Worm (Caenorhabditis elegans) whole organism, young adult: Measurements from ENCODE around the gene C56C10.6.

Experiments used
- B0019.2 ChIP-seq: fragments of 200-800 bp; sonication (Bioruptor generic); conservative IDR thresholded peaks from 2 replicates; pipeline ENCODE4 v1.3.6; 2022; ENCODE audit warnings: missing genetic modification reagents, missing genetic modification characterization, missing compliant biosample characterization
- C17E4.6 ChIP-seq: fragments of 200-800 bp; sonication (Bioruptor generic); IDR thresholded peaks from 2 replicates; pipeline ENCODE4 v1.3.6; 2022; ENCODE audit warnings: missing genetic modification reagents, missing genetic modification characterization, missing compliant biosample characterization
- F39B2.1 ChIP-seq: fragments of 200-800 bp; sonication (Bioruptor generic); IDR thresholded peaks from 2 replicates; pipeline ENCODE4 v1.3.6; 2022; ENCODE audit warnings: missing genetic modification reagents, missing genetic modification characterization, missing compliant biosample characterization
- F52B5.7 ChIP-seq: sonication (generic microtip); optimal IDR thresholded peaks from 2 replicates; lab custom pipeline; 2016; ENCODE audit warnings: mild to moderate bottlenecking, missing genetic modification characterization, missing compliant biosample characterization
- K12H6.12 ChIP-seq: fragments of 200-800 bp; sonication (Bioruptor generic); optimal IDR thresholded peaks from 2 replicates; lab custom pipeline; 2018; ENCODE audit warnings: mild to moderate bottlenecking, missing genetic modification characterization, missing compliant biosample characterization
- Y53G8AR.9 ChIP-seq: fragments of 200-800 bp; sonication (Bioruptor generic); conservative IDR thresholded peaks from 2 replicates; pipeline ENCODE4 v1.3.6; 2022; ENCODE audit warnings: missing genetic modification reagents, missing genetic modification characterization, missing compliant biosample characterization
- Y56A3A.18 ChIP-seq: fragments of 200-800 bp; sonication (Bioruptor generic); IDR thresholded peaks from 2 replicates; pipeline ENCODE4 v1.3.6; 2022; ENCODE audit warnings: missing genetic modification reagents, missing genetic modification characterization, missing compliant biosample characterization
- Y67H2A.10 ChIP-seq: fragments of 200-800 bp; sonication (Bioruptor generic); conservative IDR thresholded peaks from 2 replicates; pipeline ENCODE4 v1.3.6; 2022; ENCODE audit warnings: missing genetic modification reagents, missing genetic modification characterization, missing compliant biosample characterization
- Y95B8A.8 ChIP-seq: fragments of 200-800 bp; sonication (Bioruptor generic); IDR thresholded peaks from 2 replicates; pipeline ENCODE4 v1.3.6; 2022; ENCODE audit warnings: missing genetic modification reagents, missing genetic modification characterization, missing compliant biosample characterization
- ama-1 ChIP-seq, 3 experiments: fragments of 150-350 bp in 1 of 3; sonication (generic microtip) in 2 of 3; optimal IDR thresholded peaks; 2 replicates each; lab custom pipeline; 2014 to 2018; ENCODE audit warnings: missing biosample characterization in 2 of 3, missing genetic modification characterization in 2 of 3, missing genetic modification reagents in 2 of 3
- aptf-2 ChIP-seq: fragments of 200-800 bp; sonication (Bioruptor generic); conservative IDR thresholded peaks from 2 replicates; pipeline ENCODE4 v1.3.6; 2022; ENCODE audit warnings: missing genetic modification reagents, missing genetic modification characterization, missing compliant biosample characterization
- attf-3 ChIP-seq: fragments of 200-800 bp; sonication (Bioruptor generic); conservative IDR thresholded peaks from 2 replicates; pipeline ENCODE4 v1.3.6; 2022; ENCODE audit warnings: missing genetic modification reagents, missing genetic modification characterization, missing compliant biosample characterization
- ccch-3 ChIP-seq: fragments of 200-800 bp; sonication (Bioruptor generic); optimal IDR thresholded peaks from 2 replicates; lab custom pipeline; 2018; ENCODE audit warnings: mild to moderate bottlenecking, missing genetic modification characterization, missing compliant biosample characterization
- cebp-1 ChIP-seq, 2 experiments: fragments of 200-800 bp in 1 of 2; sonication (Bioruptor generic) in 1 of 2; sonication (generic microtip) in 1 of 2; IDR thresholded peaks in 1 of 2; optimal IDR thresholded peaks in 1 of 2; 2 replicates each; pipeline versions ENCODE4 v1.3.6 to Lab custom; 2017 to 2022; ENCODE audit warnings: missing compliant biosample characterization in 2 of 2, missing genetic modification characterization in 2 of 2, mild to moderate bottlenecking in 1 of 2, missing genetic modification reagents in 1 of 2, moderate library complexity in 1 of 2
- cebp-2 ChIP-seq: fragments of 200-800 bp; sonication (Bioruptor generic); IDR thresholded peaks from 2 replicates; pipeline ENCODE4 v1.3.6; 2022; ENCODE audit warnings: missing genetic modification characterization, missing compliant biosample characterization
- dox-1 ChIP-seq: fragments of 200-800 bp; sonication (Bioruptor generic); IDR thresholded peaks from 2 replicates; pipeline ENCODE4 v1.3.6; 2022; ENCODE audit warnings: missing genetic modification reagents, missing genetic modification characterization, missing compliant biosample characterization
- efl-1 ChIP-seq: fragments of 150-350 bp; optimal IDR thresholded peaks from 2 replicates; lab custom pipeline; 2014; ENCODE audit warnings: missing biosample characterization, missing genetic modification reagents, missing genetic modification characterization
- egl-44 ChIP-seq: fragments of 200-800 bp; sonication (Bioruptor generic); IDR thresholded peaks from 2 replicates; pipeline ENCODE4 v1.3.6; 2022; ENCODE audit warnings: missing genetic modification reagents, missing genetic modification characterization, missing compliant biosample characterization
- ekl-4 ChIP-seq: fragments of 200-800 bp; sonication (Bioruptor generic); IDR thresholded peaks from 2 replicates; pipeline ENCODE4 v1.3.6; 2022; ENCODE audit warnings: missing genetic modification reagents, missing genetic modification characterization, missing compliant biosample characterization
- hmg-1.2 ChIP-seq: fragments of 200-800 bp; sonication (Bioruptor generic); IDR thresholded peaks from 2 replicates; pipeline ENCODE4 v1.3.6; 2022; ENCODE audit warnings: missing genetic modification reagents, missing genetic modification characterization, missing compliant biosample characterization
- hsf-1 ChIP-seq: fragments of 200-800 bp; sonication (Bioruptor generic); IDR thresholded peaks from 2 replicates; pipeline ENCODE4 v1.3.6; 2022; ENCODE audit warnings: missing genetic modification reagents, missing genetic modification characterization, missing compliant biosample characterization
- lag-1 ChIP-seq: fragments of 200-800 bp; sonication (Bioruptor generic); IDR thresholded peaks from 2 replicates; pipeline ENCODE4 v1.3.6; 2022; ENCODE audit warnings: missing genetic modification reagents, missing genetic modification characterization, missing compliant biosample characterization
- let-526 ChIP-seq: fragments of 200-800 bp; sonication (Bioruptor generic); IDR thresholded peaks from 2 replicates; pipeline ENCODE4 v1.3.6; 2022; ENCODE audit warnings: missing genetic modification reagents, missing genetic modification characterization, missing compliant biosample characterization
- lin-40 ChIP-seq: sonication (generic microtip); optimal IDR thresholded peaks from 2 replicates; lab custom pipeline; 2016; ENCODE audit warnings: missing genetic modification characterization, mild to moderate bottlenecking, missing compliant biosample characterization, missing genotype, missing genetic modification reagents
- lin-54 ChIP-seq: fragments of 200-800 bp; sonication (Bioruptor generic); optimal IDR thresholded peaks from 2 replicates; lab custom pipeline; 2018; ENCODE audit warnings: mild to moderate bottlenecking, missing genetic modification characterization, missing compliant biosample characterization
- lir-1 ChIP-seq: fragments of 200-800 bp; sonication (Bioruptor generic); conservative IDR thresholded peaks from 2 replicates; pipeline ENCODE4 v1.3.6; 2022; ENCODE audit warnings: missing genetic modification reagents, missing genetic modification characterization, missing compliant biosample characterization
- lsy-27 ChIP-seq: sonication (generic microtip); optimal IDR thresholded peaks from 2 replicates; lab custom pipeline; 2017; ENCODE audit warnings: missing genetic modification characterization, mild to moderate bottlenecking, missing compliant biosample characterization, antibody characterized with exemption, missing genotype, borderline replicate concordance; ENCODE audit not compliant: insufficient read depth
- madf-3 ChIP-seq: fragments of 200-800 bp; sonication (Bioruptor generic); IDR thresholded peaks from 2 replicates; pipeline ENCODE4 v1.3.6; 2022; ENCODE audit warnings: missing genetic modification reagents, missing genetic modification characterization, missing compliant biosample characterization
- pbrm-1 ChIP-seq: fragments of 200-800 bp; sonication (Bioruptor generic); IDR thresholded peaks from 2 replicates; pipeline ENCODE4 v1.3.6; 2022; ENCODE audit warnings: missing genetic modification reagents, missing genetic modification characterization, missing compliant biosample characterization
- repo-1 ChIP-seq: sonication (generic microtip); optimal IDR thresholded peaks from 2 replicates; lab custom pipeline; 2017; ENCODE audit warnings: mild to moderate bottlenecking, missing genetic modification characterization, missing compliant biosample characterization
- snpc-1.3 ChIP-seq: sonication (generic microtip); optimal IDR thresholded peaks from 2 replicates; lab custom pipeline; 2017; ENCODE audit warnings: missing genetic modification characterization, mild to moderate bottlenecking, missing compliant biosample characterization, antibody characterized with exemption, moderate library complexity, missing genotype, missing genetic modification reagents; ENCODE audit not compliant: insufficient read depth
- tbp1 ChIP-seq: fragments of 200-800 bp; sonication (Bioruptor generic); optimal IDR thresholded peaks from 2 replicates; lab custom pipeline; 2018; ENCODE audit warnings: mild to moderate bottlenecking, missing genetic modification characterization, missing compliant biosample characterization
- tlf-1 ChIP-seq: fragments of 200-800 bp; sonication (Bioruptor generic); optimal IDR thresholded peaks from 2 replicates; lab custom pipeline; 2018; ENCODE audit warnings: mild to moderate bottlenecking, missing genetic modification characterization, missing compliant biosample characterization
- zfh-2 ChIP-seq: fragments of 200-800 bp; sonication (Bioruptor generic); conservative IDR thresholded peaks from 2 replicates; pipeline ENCODE4 v1.3.6; 2022; ENCODE audit warnings: missing genetic modification reagents, missing genetic modification characterization, missing compliant biosample characterization
- zim-3 ChIP-seq: sonication (generic microtip); optimal IDR thresholded peaks from 2 replicates; lab custom pipeline; 2017; ENCODE audit warnings: mild to moderate bottlenecking, missing genetic modification characterization, moderate library complexity, missing compliant biosample characterization
- ztf-18 ChIP-seq: sonication (generic microtip); optimal IDR thresholded peaks from 2 replicates; lab custom pipeline; 2016; ENCODE audit warnings: missing genotype, mild to moderate bottlenecking, missing genetic modification characterization, missing compliant biosample characterization
- ztf-25 ChIP-seq: fragments of 200-800 bp; sonication (Bioruptor generic); IDR thresholded peaks from 2 replicates; pipeline ENCODE4 v1.3.6; 2022; ENCODE audit warnings: missing genetic modification reagents, missing genetic modification characterization, missing compliant biosample characterization
- ztf-26 ChIP-seq: sonication (generic microtip); optimal IDR thresholded peaks from 2 replicates; lab custom pipeline; 2017; ENCODE audit warnings: missing genetic modification characterization, missing compliant biosample characterization

The C56C10.6 gene

DNA sequence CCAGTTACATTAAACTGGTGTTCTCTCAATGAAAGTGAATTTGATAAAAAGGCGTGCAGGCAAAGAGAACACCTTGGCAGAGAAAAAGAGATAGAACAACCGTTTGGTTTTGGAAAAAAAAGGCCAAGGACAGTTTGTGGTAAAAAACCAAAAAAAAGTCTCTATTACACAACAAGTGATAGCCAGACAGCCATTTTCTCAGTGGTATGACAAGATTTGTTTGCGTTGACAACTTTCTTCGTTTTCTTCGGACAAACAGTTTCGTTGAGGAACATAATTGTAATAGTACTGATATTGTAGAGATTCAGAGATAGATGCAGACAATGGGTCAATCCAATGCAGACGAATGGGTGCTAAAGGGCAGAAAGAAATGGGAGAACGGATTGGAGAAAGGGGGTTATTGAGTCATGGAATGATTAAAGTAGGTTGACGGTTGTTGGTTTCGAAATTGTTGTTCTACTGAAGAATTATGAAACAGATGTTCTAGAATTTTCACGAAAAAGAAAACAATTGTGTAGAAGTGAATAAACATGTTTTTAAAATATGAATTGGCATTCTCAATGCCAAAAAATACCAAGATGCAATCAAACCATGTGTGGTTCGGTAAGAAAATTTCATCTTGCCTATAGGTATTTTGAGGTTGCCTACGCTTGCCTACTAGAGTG lies 18.8 kb downstream of the C56C10.6 start:
- TF ChIP-seq lin-40, result peak; percentile 80
- TF ChIP-seq cebp-1 (GFP tag; IDR thresholded peaks at IDR 0.05; lab: Robert Waterston, UW), result peak; percentile 55
- TF ChIP-seq cebp-1 (tag; optimal IDR thresholded peaks at IDR 0.05; lab: Kevin White, UChicago), result peak; percentile 79
- no peak for TF ChIP-seq efl-1 (GFP tag; lab: Kevin White, UChicago)
- peak; percentile 73 for TF ChIP-seq ztf-26 (tag; lab: Kevin White, UChicago)
- 0 out of 2 replicates have a peak, but pooled peaks have one; percentile 27 for TF ChIP-seq dox-1 (GFP tag; lab: Robert Waterston, UW)
- TF ChIP-seq pbrm-1 (GFP tag; lab: Robert Waterston, UW), result no peak
- TF ChIP-seq hsf-1 (GFP tag; lab: Robert Waterston, UW), result no peak
- TF ChIP-seq hmg-1.2 (GFP tag; lab: Robert Waterston, UW), result peak; percentile 67; the same call in 1 of the 2 replicates
- TF ChIP-seq lin-54 (GFP tag; lab: Kevin White, UChicago), result no peak
- TF ChIP-seq ama-1 (optimal IDR thresholded peaks at IDR 0.05; lab: Kevin White, UChicago), result peak; percentile 12
- no peak for TF ChIP-seq ama-1 (GFP tag; optimal IDR thresholded peaks at IDR 0.05; lab: Kevin White, UChicago)

DNA sequence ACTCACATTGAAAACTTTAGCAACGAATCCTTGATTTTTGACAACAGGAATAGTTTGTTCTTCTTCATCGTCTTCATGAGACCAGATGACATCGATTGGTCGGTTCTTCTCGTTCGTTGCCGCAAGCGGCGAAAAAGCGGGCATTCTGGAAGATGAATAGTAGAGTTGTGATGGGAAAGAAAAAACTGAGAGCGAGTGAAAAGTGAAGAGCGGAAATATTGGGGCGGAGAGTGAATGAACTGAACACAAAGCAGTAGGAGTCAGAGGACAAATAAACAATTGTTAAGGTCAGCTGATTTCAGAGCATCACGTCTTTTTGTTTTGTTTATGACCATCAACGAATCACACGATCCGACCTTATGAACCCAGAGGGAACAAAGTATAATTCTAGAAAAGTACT lies 19.8 kb downstream of the C56C10.6 start, which contains the start of gene F18C5.10:
TSS of gene F18C5.10 (minus strand) at position 145 of the 400 bp plus-strand sequence.
- 0 out of 2 replicates have a peak, but pooled peaks have one; percentile 47 for TF ChIP-seq let-526 (GFP tag; lab: Robert Waterston, UW)
- TF ChIP-seq Y56A3A.18 (GFP tag; lab: Robert Waterston, UW), result no peak
- no peak for TF ChIP-seq cebp-1 (GFP tag; IDR thresholded peaks at IDR 0.05; lab: Robert Waterston, UW)
- TF ChIP-seq cebp-1 (tag; optimal IDR thresholded peaks at IDR 0.05; lab: Kevin White, UChicago), result peak; percentile 45
- no peak for TF ChIP-seq efl-1 (GFP tag; lab: Kevin White, UChicago)
- TF ChIP-seq ama-1 (optimal IDR thresholded peaks at IDR 0.05; lab: Kevin White, UChicago), result peak; percentile 89
- no peak for TF ChIP-seq ama-1 (GFP tag; optimal IDR thresholded peaks at IDR 0.05; lab: Kevin White, UChicago)
- TF ChIP-seq hsf-1 (GFP tag; lab: Robert Waterston, UW), result 0 out of 2 replicates have a peak, but pooled peaks have one; percentile 47
- TF ChIP-seq lag-1 (GFP tag; lab: Robert Waterston, UW), result no peak
- TF ChIP-seq Y53G8AR.9, result no peak
- no peak for TF ChIP-seq C17E4.6 (GFP tag; lab: Robert Waterston, UW)
- TF ChIP-seq, all 124 proteins: peak for 4

DNA sequence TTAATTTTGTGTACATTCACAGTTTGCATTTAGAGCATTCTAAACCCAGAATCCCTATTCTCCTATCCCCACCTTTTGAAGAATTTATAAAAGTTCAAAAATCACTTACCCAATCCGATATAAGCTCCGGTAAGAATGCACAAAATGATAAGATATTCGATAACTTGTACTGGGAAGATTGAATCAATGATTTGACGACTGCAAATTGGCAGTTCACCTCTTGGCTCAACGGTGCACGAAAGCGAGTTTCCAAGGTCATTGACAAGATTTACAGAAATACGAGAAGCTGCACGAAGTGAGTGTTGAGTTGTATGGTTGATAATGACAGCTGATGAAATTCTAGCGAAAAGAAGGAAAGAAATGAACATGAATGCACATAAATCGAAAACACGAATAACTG lies 20.8 kb downstream of the C56C10.6 start:
- TF ChIP-seq dox-1 (GFP tag; lab: Robert Waterston, UW) (no peak), ztf-25 (no peak), ekl-4 (GFP tag; lab: Robert Waterston, UW) (no peak), F52B5.7 (tag; lab: Kevin White, UChicago) (no peak), let-526 (GFP tag; lab: Robert Waterston, UW) (no peak), attf-3 (GFP tag; lab: Robert Waterston, UW) (no peak), C17E4.6 (GFP tag; lab: Robert Waterston, UW) (no peak), lag-1 (GFP tag; lab: Robert Waterston, UW) (no peak), snpc-1.3 (tag; lab: Kevin White, UChicago) (no peak), madf-3 (GFP tag; lab: Robert Waterston, UW) (no peak), zim-3 (tag; lab: Kevin White, UChicago) (no peak), zfh-2 (GFP tag; lab: Robert Waterston, UW) (no peak), egl-44 (no peak)

DNA sequence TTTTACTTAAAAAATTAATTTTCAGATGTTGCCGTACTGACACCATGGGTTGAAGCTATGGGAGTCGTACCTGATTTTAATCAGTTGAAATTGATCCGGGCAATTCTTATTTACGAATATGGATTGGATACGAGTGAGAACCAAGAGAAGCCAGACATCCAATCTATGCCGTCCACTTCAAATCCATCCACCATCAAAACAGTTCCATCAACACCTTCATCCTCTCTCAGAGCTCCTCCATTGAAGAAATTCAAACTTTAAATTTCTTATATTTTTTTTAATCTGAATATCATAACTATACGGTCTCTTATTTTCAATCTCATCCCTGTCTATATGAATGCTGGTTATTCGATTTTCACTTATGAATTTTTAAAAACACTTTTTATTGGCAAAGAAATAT lies 22.2 kb downstream of the C56C10.6 start:
- TF ChIP-seq tlf-1 (GFP tag; lab: Kevin White, UChicago) (peak; percentile 28), Y95B8A.8 (GFP tag; lab: Robert Waterston, UW) (0 out of 2 replicates have a peak, but pooled peaks have one; percentile 27), K12H6.12 (no peak), F52B5.7 (tag; lab: Kevin White, UChicago) (no peak), lsy-27 (tag; lab: Kevin White, UChicago) (no peak), ccch-3 (no peak), ztf-18 (tag; lab: Kevin White, UChicago) (no peak), aptf-2 (GFP tag; lab: Robert Waterston, UW) (no peak), Y67H2A.10 (GFP tag; lab: Robert Waterston, UW) (no peak), tbp1 (peak; percentile 10), B0019.2 (GFP tag; lab: Robert Waterston, UW) (0 out of 2 replicates have a peak, but pooled peaks have one; percentile 16), lir-1 (GFP tag; lab: Robert Waterston, UW) (peak; percentile 34; the same call in 1 of the 2 replicates), attf-3 (GFP tag; lab: Robert Waterston, UW) (no peak), F39B2.1 (GFP tag; lab: Robert Waterston, UW) (no peak), repo-1 (tag; lab: Kevin White, UChicago) (peak; percentile 64), cebp-1 (GFP tag; IDR thresholded peaks at IDR 0.05; lab: Robert Waterston, UW) (0 out of 2 replicates have a peak, but pooled peaks have one; percentile 29), cebp-1 (tag; optimal IDR thresholded peaks at IDR 0.05; lab: Kevin White, UChicago) (peak; percentile 59), cebp-2 (GFP tag; lab: Robert Waterston, UW) (no peak), zim-3 (tag; lab: Kevin White, UChicago) (no peak)
